Worm (Caenorhabditis elegans): ENCODE measurements around the gene T24E12.2.

DNA sequence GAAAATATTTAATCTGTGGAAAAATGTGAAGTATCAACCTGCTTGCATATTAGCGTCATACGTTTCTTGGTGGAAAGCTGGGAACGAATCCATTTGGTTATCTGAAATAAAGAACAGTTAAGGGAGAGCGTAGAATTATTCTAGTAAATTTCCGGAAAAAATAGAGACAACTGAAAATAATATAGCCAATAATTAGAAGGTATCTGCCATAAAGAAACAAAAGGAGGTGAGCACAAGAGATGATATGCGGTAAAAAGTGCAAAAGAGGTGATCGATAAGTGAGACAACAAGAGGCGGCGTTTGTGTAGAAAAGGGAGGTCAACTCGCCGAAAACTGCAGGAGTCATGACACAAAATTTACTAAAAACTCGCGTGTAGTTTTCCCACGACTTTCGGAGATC, 3.3 kb upstream of the T24E12.2 start, which contains the start of gene T24E12.11:
- TF ChIP-seq Y53G8AR.9 (GFP tag; conservative IDR thresholded peaks at IDR 0.05) (no peak), hmg-20 (GFP tag; IDR thresholded peaks at IDR 0.05) (no peak), K11D2.4 (GFP tag; IDR thresholded peaks at IDR 0.05) (no peak), Y67H2A.10 (GFP tag; conservative IDR thresholded peaks at IDR 0.05) (no peak), gei-17 (GFP tag; optimal IDR thresholded peaks at IDR 0.05) (no peak), F49E8.2 (tag; optimal IDR thresholded peaks at IDR 0.05; ENCODE audit: insufficient read depth) (no peak), mel-28 (tag; optimal IDR thresholded peaks at IDR 0.05; ENCODE audit: borderline replicate concordance) (no peak), unc-62 (GFP tag; optimal IDR thresholded peaks at IDR 0.05) (no peak), sea-2 (GFP tag; IDR thresholded peaks at IDR 0.05) (no peak), egl-18 (GFP tag; IDR thresholded peaks at IDR 0.05) (no peak)

All from whole organism, young adult.